Fruit fly (Drosophila melanogaster) whole organism, embryonic: ENCODE data around the gene CG13949.
A peak's percentile ranks its signal among the peaks of the same experiment; 100 is the strongest.

Source experiments
- Ada2b ChIP-seq: fragments of 200-800 bp; sonication (Bioruptor generic); IDR thresholded peaks from 2 replicates; pipeline ENCODE4 v1.3.6; 2022; ENCODE audit warnings: missing biosample characterization, missing genetic modification characterization
- Antp ChIP-seq: fragments of 200-800 bp; sonication (Bioruptor generic); optimal IDR thresholded peaks from 3 replicates; lab custom pipeline; 2016; ENCODE audit warnings: missing biosample characterization, missing genetic modification characterization
- CG10979 ChIP-seq: fragments of 200-800 bp; sonication (Bioruptor generic); optimal IDR thresholded peaks from 2 replicates; lab custom pipeline; 2018; ENCODE audit warnings: missing biosample characterization, mild to moderate bottlenecking, missing genetic modification characterization, moderate library complexity
- CG11093 ChIP-seq: fragments of 200-800 bp; sonication (Bioruptor generic); IDR thresholded peaks from 3 replicates; pipeline ENCODE4 v1.3.6; 2022; ENCODE audit warnings: missing biosample characterization, missing genetic modification characterization
- CG11247 ChIP-seq: fragments of 200-800 bp; sonication (Bioruptor generic); IDR thresholded peaks from 2 replicates; pipeline ENCODE4 v1.3.6; 2022; ENCODE audit warnings: missing biosample characterization, missing genetic modification characterization
- CG12219 ChIP-seq: fragments of 200-800 bp; sonication (Bioruptor generic); optimal IDR thresholded peaks from 3 replicates; lab custom pipeline; 2018; ENCODE audit warnings: missing biosample characterization, mild to moderate bottlenecking, missing genetic modification characterization
- CG13894 ChIP-seq: fragments of 200-800 bp; sonication (Bioruptor generic); optimal IDR thresholded peaks from 3 replicates; lab custom pipeline; 2018; ENCODE audit warnings: missing biosample characterization, mild to moderate bottlenecking, missing genetic modification characterization, moderate library complexity
- CG14667 ChIP-seq: fragments of 200-800 bp; sonication (Bioruptor generic); IDR thresholded peaks from 2 replicates; pipeline ENCODE4 v1.3.6; 2022; ENCODE audit warnings: missing biosample characterization, missing genetic modification characterization
- CG15514 ChIP-seq: fragments of 200-800 bp; sonication (Bioruptor generic); optimal IDR thresholded peaks from 3 replicates; lab custom pipeline; 2017; ENCODE audit warnings: missing biosample characterization, missing genetic modification characterization, mild to moderate bottlenecking, moderate library complexity, missing genetic modification reagents
- CG15601 ChIP-seq: fragments of 200-800 bp; sonication (Bioruptor generic); optimal IDR thresholded peaks from 3 replicates; lab custom pipeline; 2019; ENCODE audit warnings: missing biosample characterization, mild to moderate bottlenecking, missing genetic modification characterization, moderate library complexity
- CG1603 ChIP-seq: fragments of 200-800 bp; sonication (Bioruptor generic); optimal IDR thresholded peaks from 2 replicates; lab custom pipeline; 2019; ENCODE audit warnings: missing biosample characterization, mild to moderate bottlenecking, missing genetic modification characterization, moderate library complexity
- CG16813 ChIP-seq: fragments of 200-800 bp; sonication (Bioruptor generic); IDR thresholded peaks from 3 replicates; pipeline ENCODE4 v1.3.6; 2022; ENCODE audit warnings: missing biosample characterization, missing genetic modification characterization; ENCODE audit not compliant: partially characterized antibody
- CG1832 ChIP-seq: fragments of 200-800 bp; sonication (Bioruptor generic); optimal IDR thresholded peaks from 2 replicates; lab custom pipeline; 2017; ENCODE audit warnings: missing biosample characterization, mild to moderate bottlenecking, missing genetic modification characterization, inconsistent platforms
- CG2678 ChIP-seq: fragments of 200-800 bp; sonication (Bioruptor generic); optimal IDR thresholded peaks from 3 replicates; lab custom pipeline; 2019; ENCODE audit warnings: missing biosample characterization, mild to moderate bottlenecking, missing genetic modification characterization, moderate library complexity
- CG32772 ChIP-seq: fragments of 200-800 bp; sonication (Bioruptor generic); IDR thresholded peaks from 2 replicates; pipeline ENCODE4 v1.3.6; 2022; ENCODE audit warnings: missing biosample characterization, missing genetic modification characterization
- CG3281 ChIP-seq: fragments of 200-800 bp; sonication (Bioruptor generic); optimal IDR thresholded peaks from 3 replicates; lab custom pipeline; 2017; ENCODE audit warnings: missing biosample characterization, mild to moderate bottlenecking, missing genetic modification characterization
- CG4617 ChIP-seq: fragments of 200-800 bp; sonication (Bioruptor generic); optimal IDR thresholded peaks from 3 replicates; lab custom pipeline; 2016; ENCODE audit warnings: missing biosample characterization, missing genetic modification characterization, borderline replicate concordance
- CG6254 ChIP-seq: fragments of 200-800 bp; sonication (Bioruptor generic); optimal IDR thresholded peaks from 3 replicates; lab custom pipeline; 2017; ENCODE audit warnings: mild to moderate bottlenecking, missing biosample characterization, missing genetic modification reagents, missing genetic modification characterization
- CG7556 ChIP-seq: fragments of 200-800 bp; sonication (Bioruptor generic); optimal IDR thresholded peaks from 2 replicates; lab custom pipeline; 2017; ENCODE audit warnings: missing biosample characterization, mild to moderate bottlenecking, missing genetic modification characterization
- CG9437 ChIP-seq: fragments of 200-800 bp; sonication (Bioruptor generic); optimal IDR thresholded peaks from 2 replicates; lab custom pipeline; 2018; ENCODE audit warnings: missing biosample characterization, mild to moderate bottlenecking, missing genetic modification characterization
- CG9727 ChIP-seq: fragments of 200-800 bp; sonication (Bioruptor generic); optimal IDR thresholded peaks from 3 replicates; lab custom pipeline; 2017; ENCODE audit warnings: missing biosample characterization, mild to moderate bottlenecking, missing genetic modification characterization
- Chrac-16 ChIP-seq: fragments of 200-800 bp; sonication (Bioruptor generic); optimal IDR thresholded peaks from 3 replicates; lab custom pipeline; 2016; ENCODE audit warnings: missing biosample characterization, missing genetic modification characterization
- D19B ChIP-seq: fragments of 200-800 bp; sonication (Bioruptor generic); optimal IDR thresholded peaks from 2 replicates; lab custom pipeline; 2017; ENCODE audit warnings: missing biosample characterization, mild to moderate bottlenecking, missing genetic modification characterization
- Dfd ChIP-seq, 2 experiments: fragments of >200 bp; optimal IDR thresholded peaks; 2 replicates each; lab custom pipeline; 2017; ENCODE audit warnings: missing biosample characterization in 2 of 2, missing genetic modification characterization in 2 of 2
- Elba2 ChIP-seq: fragments of 200-800 bp; sonication (Bioruptor generic); optimal IDR thresholded peaks from 3 replicates; lab custom pipeline; 2016; ENCODE audit warnings: missing biosample characterization, missing genetic modification characterization
- Ets65A ChIP-seq: fragments of 200-800 bp; sonication (Bioruptor generic); peaks from one replicate; lab custom pipeline; 2016; ENCODE audit warnings: missing biosample characterization, missing genetic modification characterization
- HLH3B ChIP-seq: fragments of 200-800 bp; sonication (Bioruptor generic); IDR thresholded peaks from 2 replicates; pipeline ENCODE4 v1.3.6; 2022; ENCODE audit warnings: missing biosample characterization, missing genetic modification characterization
- HLH4C ChIP-seq: fragments of 200-800 bp; sonication (Bioruptor generic); IDR thresholded peaks from 3 replicates; pipeline ENCODE4 v1.3.6; 2022; ENCODE audit warnings: missing biosample characterization, missing genetic modification characterization; ENCODE audit not compliant: partially characterized antibody
- Hand ChIP-seq: fragments of 200-800 bp; sonication (Bioruptor generic); optimal IDR thresholded peaks from 2 replicates; lab custom pipeline; 2017; ENCODE audit warnings: mild to moderate bottlenecking, missing biosample characterization, missing genetic modification reagents, missing genetic modification characterization
- Med ChIP-seq: fragments of 200-800 bp; sonication (Bioruptor generic); peaks from one replicate; lab custom pipeline; 2016; ENCODE audit warnings: missing biosample characterization, missing genetic modification characterization, mild to moderate bottlenecking, inconsistent platforms, moderate library complexity
- NFAT ChIP-seq: fragments of 200-800 bp; sonication (Bioruptor generic); IDR thresholded peaks from 2 replicates; pipeline ENCODE4 v1.3.6; 2022; ENCODE audit warnings: missing biosample characterization, missing genetic modification characterization
- Ptx1 ChIP-seq: fragments of 200-800 bp; sonication (Bioruptor generic); IDR thresholded peaks from 2 replicates; pipeline ENCODE4 v1.3.6; 2022; ENCODE audit warnings: missing biosample characterization, missing genetic modification characterization
- Sry-β ChIP-seq: fragments of 200-800 bp; sonication (Bioruptor generic); optimal IDR thresholded peaks from 2 replicates; lab custom pipeline; 2018; ENCODE audit warnings: missing biosample characterization, mild to moderate bottlenecking, missing genetic modification characterization, moderate library complexity
- ab ChIP-seq: fragments of 200-800 bp; sonication (Bioruptor generic); optimal IDR thresholded peaks from 2 replicates; lab custom pipeline; 2016; ENCODE audit warnings: missing biosample characterization, missing genetic modification characterization
- crp ChIP-seq, 2 experiments: fragments of 200-800 bp; sonication (Bioruptor generic); optimal IDR thresholded peaks; 2 replicates in 1 of 2; 3 replicates in 1 of 2; lab custom pipeline; 2017; ENCODE audit warnings: missing biosample characterization in 2 of 2, missing genetic modification characterization in 2 of 2, mild to moderate bottlenecking in 1 of 2, moderate library complexity in 1 of 2
- da ChIP-seq: fragments of 200-800 bp; sonication (Bioruptor generic); optimal IDR thresholded peaks from 2 replicates; lab custom pipeline; 2016; ENCODE audit warnings: missing biosample characterization, missing genetic modification characterization
- gsb-n ChIP-seq: fragments of 200-800 bp; sonication (Bioruptor generic); optimal IDR thresholded peaks from 3 replicates; lab custom pipeline; 2018; ENCODE audit warnings: missing biosample characterization, mild to moderate bottlenecking, missing genetic modification characterization
- inv ChIP-seq: fragments of 200-800 bp; sonication (Bioruptor generic); IDR thresholded peaks from 2 replicates; pipeline ENCODE4 v1.3.6; 2022; ENCODE audit warnings: missing biosample characterization, missing genetic modification characterization; ENCODE audit not compliant: partially characterized antibody
- kni ChIP-seq: fragments of 200-800 bp; sonication (Bioruptor generic); optimal IDR thresholded peaks from 3 replicates; lab custom pipeline; 2017; ENCODE audit warnings: mild to moderate bottlenecking, missing biosample characterization, missing genetic modification reagents, missing genetic modification characterization
- lola ChIP-seq, 3 experiments: fragments of >200 bp in 2 of 3; fragments of 200-800 bp in 1 of 3; sonication (Bioruptor generic) in 1 of 3; optimal IDR thresholded peaks; 2 replicates each; lab custom pipeline; 2017 to 2019; ENCODE audit warnings: missing biosample characterization in 3 of 3, missing genetic modification characterization in 3 of 3, mild to moderate bottlenecking in 1 of 3, moderate library complexity in 1 of 3
- phol ChIP-seq: fragments of 200-800 bp; sonication (Bioruptor generic); optimal IDR thresholded peaks from 3 replicates; lab custom pipeline; 2018; ENCODE audit warnings: missing biosample characterization, mild to moderate bottlenecking, missing genetic modification characterization, moderate library complexity
- pnt ChIP-seq: fragments of 200-800 bp; sonication (Bioruptor generic); optimal IDR thresholded peaks from 3 replicates; lab custom pipeline; 2016; ENCODE audit warnings: missing biosample characterization, missing genetic modification characterization
- pros ChIP-seq: fragments of 200-800 bp; sonication (Bioruptor generic); optimal IDR thresholded peaks from 3 replicates; lab custom pipeline; 2019; ENCODE audit warnings: missing biosample characterization, mild to moderate bottlenecking, missing genetic modification characterization, moderate library complexity
- row ChIP-seq: fragments of 200-800 bp; sonication (Bioruptor generic); IDR thresholded peaks from 3 replicates; pipeline ENCODE4 v1.3.6; 2022; ENCODE audit warnings: missing biosample characterization, missing genetic modification characterization
- sens ChIP-seq: fragments of 200-800 bp; sonication (Bioruptor generic); peaks from one replicate; lab custom pipeline; 2016; ENCODE audit warnings: missing biosample characterization, missing genetic modification characterization
- sisA ChIP-seq: fragments of 200-800 bp; sonication (Bioruptor generic); IDR thresholded peaks from 2 replicates; pipeline ENCODE4 v1.3.6; 2022; ENCODE audit warnings: missing biosample characterization, missing genetic modification characterization
- slbo ChIP-seq: fragments of 200-800 bp; sonication (Bioruptor generic); IDR thresholded peaks from 2 replicates; pipeline ENCODE4 v1.3.6; 2022; ENCODE audit warnings: missing biosample characterization, missing genetic modification characterization
- sug ChIP-seq: fragments of 200-800 bp; optimal IDR thresholded peaks from 2 replicates; lab custom pipeline; 2019; ENCODE audit warnings: missing biosample characterization, mild to moderate bottlenecking, missing genetic modification characterization, moderate library complexity
- vfl ChIP-seq: fragments of 200-800 bp; sonication (Bioruptor generic); optimal IDR thresholded peaks from 2 replicates; lab custom pipeline; 2016; ENCODE audit warnings: missing biosample characterization, missing genetic modification characterization
- wor ChIP-seq: fragments of 200-800 bp; sonication (Bioruptor generic); IDR thresholded peaks from 2 replicates; pipeline ENCODE4 v1.3.6; 2022; ENCODE audit warnings: missing biosample characterization, missing genetic modification characterization

The CG13949 gene

DNA sequence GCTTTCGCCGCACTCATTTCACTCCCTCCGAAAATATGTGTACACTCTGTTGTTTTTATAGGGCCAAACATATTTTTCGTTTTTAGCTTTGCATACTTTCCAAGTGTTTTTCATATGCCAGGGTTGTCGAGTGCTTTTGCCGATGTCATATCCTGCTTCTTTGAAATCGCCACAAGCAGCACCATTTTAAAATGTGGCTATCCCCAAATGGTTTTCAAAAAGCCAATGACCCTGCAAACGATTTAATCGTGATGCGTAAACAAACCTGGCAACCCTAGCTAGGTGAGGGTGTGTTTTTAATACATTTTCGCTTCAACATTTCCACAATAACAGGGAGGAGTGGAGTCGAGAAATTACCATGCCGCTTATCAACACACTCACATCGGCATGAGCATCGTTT, 37.3 kb downstream of the CG13949 start (continued):
- no peak for TF ChIP-seq lola (GFP tag; optimal IDR thresholded peaks at IDR 0.05; lab: Kevin White, UChicago)
- no peak for TF ChIP-seq vfl
- no peak for TF ChIP-seq Dfd (GFP tag; optimal IDR thresholded peaks at IDR 0.05; lab: Kevin White, UChicago)
- TF ChIP-seq Hand (GFP tag; lab: Kevin White, UChicago): no peak
- no peak for TF ChIP-seq Sry-β (GFP tag; lab: Kevin White, UChicago)

DNA sequence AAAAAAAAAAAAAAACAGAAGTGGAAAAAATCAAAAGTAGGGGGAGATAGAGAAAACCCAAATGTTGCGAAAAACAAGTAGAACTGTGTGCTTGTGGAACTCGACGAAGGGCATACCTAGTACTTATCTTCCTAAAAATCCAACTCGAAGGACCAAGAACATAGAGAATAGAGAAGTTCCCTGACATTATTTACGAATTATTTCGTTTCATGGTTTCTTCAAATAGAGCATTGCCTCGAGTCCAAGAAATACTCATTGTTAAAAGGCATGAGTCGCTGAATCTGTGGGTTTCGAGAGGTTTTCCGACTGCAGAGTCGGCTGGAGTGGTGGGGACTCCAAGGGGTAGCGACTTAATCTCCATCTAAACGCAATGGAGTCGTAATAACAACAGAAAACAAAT, 38.0 kb downstream of the CG13949 start:
- TF ChIP-seq pros (no peak), sens (GFP tag; lab: Kevin White, UChicago) (peak; percentile 60), gsb-n (tag; lab: Kevin White, UChicago) (no peak), slbo (peak; percentile 29; the same call in 1 of the 2 replicates), crp (GFP tag; optimal IDR thresholded peaks at IDR 0.05; lab: Kevin White, UChicago) (no peak), HLH3B (GFP tag; lab: Robert Waterston, UW) (no peak), CG15601 (no peak), CG13894 (peak; percentile 71), CG4617 (no peak), CG9437 (GFP tag; lab: Kevin White, UChicago) (no peak), CG12219 (GFP tag; lab: Kevin White, UChicago) (no peak), CG6254 (GFP tag; lab: Kevin White, UChicago) (no peak), CG32772 (no peak), Elba2 (GFP tag; lab: Kevin White, UChicago) (no peak), Ets65A (GFP tag; lab: Kevin White, UChicago) (peak; percentile 3), wor (GFP tag; lab: Robert Waterston, UW) (no peak), Med (peak; percentile 17), Ptx1 (GFP tag; lab: Robert Waterston, UW) (peak; percentile 19; the same call in 1 of the 2 replicates), Chrac-16 (GFP tag; lab: Kevin White, UChicago) (no peak), CG14667 (no peak), CG9727 (GFP tag; lab: Kevin White, UChicago) (no peak), row (peak; percentile 46; the same call in 2 of the 3 replicates), CG11247 (GFP tag; lab: Robert Waterston, UW) (no peak), CG2678 (peak; percentile 10), CG7556 (GFP tag; lab: Kevin White, UChicago) (no peak), D19B (GFP tag; lab: Kevin White, UChicago) (peak; percentile 62)
- TF ChIP-seq, all 482 proteins: peak for 9

DNA sequence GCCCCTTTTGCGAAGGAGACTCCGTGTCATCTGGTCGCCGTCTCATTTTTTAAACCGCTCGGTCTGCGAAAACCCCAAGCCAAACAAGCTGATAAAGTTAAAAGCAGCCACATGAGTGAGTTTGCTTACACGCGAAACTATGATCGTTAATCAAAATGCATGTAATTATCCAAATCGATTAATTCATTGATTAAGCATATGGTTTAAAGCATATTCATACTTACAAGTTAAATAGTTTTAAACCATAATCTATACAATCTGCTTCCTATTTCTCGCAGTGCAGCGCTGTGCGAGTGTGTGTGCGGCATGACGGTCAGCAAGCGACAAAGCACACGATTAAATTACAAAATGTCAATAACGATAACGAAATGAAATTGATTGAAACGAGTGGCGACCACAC, 40.3 kb downstream of the CG13949 start:
- TF ChIP-seq sug (tag; lab: Kevin White, UChicago): no peak
- no peak for TF ChIP-seq CG1832
- no peak for TF ChIP-seq phol
- no peak for TF ChIP-seq da (GFP tag; lab: Kevin White, UChicago)
- no peak for TF ChIP-seq CG15601
- TF ChIP-seq CG11093 (GFP tag; lab: Robert Waterston, UW): no peak
- TF ChIP-seq CG16813 (GFP tag; lab: Robert Waterston, UW): no peak
- TF ChIP-seq Antp (GFP tag; lab: Kevin White, UChicago): no peak
- TF ChIP-seq NFAT (GFP tag; lab: Robert Waterston, UW): no peak
- no peak for TF ChIP-seq CG10979 (tag; lab: Kevin White, UChicago)
- peak; percentile 23 for TF ChIP-seq CG1603 (tag; lab: Kevin White, UChicago)
- TF ChIP-seq inv: no peak
- TF ChIP-seq sisA: peak; percentile 46
- TF ChIP-seq CG15514 (GFP tag; lab: Kevin White, UChicago): no peak
- TF ChIP-seq ab: no peak
- no peak for TF ChIP-seq Ada2b (GFP tag; lab: Robert Waterston, UW)
- peak; percentile 68 for TF ChIP-seq Med
- TF ChIP-seq kni (GFP tag; lab: Kevin White, UChicago): no peak
- TF ChIP-seq CG3281 (GFP tag; lab: Kevin White, UChicago): no peak
- TF ChIP-seq pnt: no peak
- TF ChIP-seq HLH4C (GFP tag; lab: Robert Waterston, UW): no peak
